Worm (Caenorhabditis elegans) whole organism, midembryonic: ENCODE measurements around the gene F59A6.4.

Experiments
- T22C8.4 ChIP-seq: fragments of 200-800 bp; sonication (Bioruptor generic); IDR thresholded peaks from 2 replicates; pipeline ENCODE4 v1.3.6; 2022; ENCODE audit warnings: missing genetic modification characterization, missing compliant biosample characterization
- flt-1 ChIP-seq: fragments of 200-800 bp; sonication (Bioruptor generic); IDR thresholded peaks from 2 replicates; pipeline ENCODE4 v1.3.6; 2022; ENCODE audit warnings: missing genetic modification characterization, missing compliant biosample characterization
- med-1 ChIP-seq: sonication (generic microtip); optimal IDR thresholded peaks from 2 replicates; lab custom pipeline; 2017; ENCODE audit warnings: missing genetic modification characterization, mild to moderate bottlenecking, missing compliant biosample characterization, antibody characterized with exemption, missing genetic modification reagents; ENCODE audit not compliant: insufficient read depth
- ref-1 ChIP-seq: fragments of 200-800 bp; sonication (Bioruptor generic); conservative IDR thresholded peaks from 2 replicates; pipeline ENCODE4 v1.3.6; 2022; ENCODE audit warnings: missing genetic modification reagents, missing genetic modification characterization, missing compliant biosample characterization
- tab-1 ChIP-seq: fragments of 200-800 bp; sonication (Bioruptor generic); IDR thresholded peaks from 2 replicates; pipeline ENCODE4 v1.3.6; 2022; ENCODE audit warnings: missing genetic modification characterization, missing compliant biosample characterization

- TF ChIP-seq ref-1: no peak
- no peak for TF ChIP-seq tab-1
- TF ChIP-seq flt-1: no peak
- TF ChIP-seq med-1 (GFP tag; lab: Kevin White, UChicago): no peak
- no peak for TF ChIP-seq T22C8.4 (GFP tag; lab: Robert Waterston, UW)
Observed at ce11 chrII:5033935-5034334, 29.1 kb downstream of the F59A6.4 start, which contains the start of gene F33G12.3.
